Fruit fly (Drosophila melanogaster): ENCODE results near the gene Vml.

DNA sequence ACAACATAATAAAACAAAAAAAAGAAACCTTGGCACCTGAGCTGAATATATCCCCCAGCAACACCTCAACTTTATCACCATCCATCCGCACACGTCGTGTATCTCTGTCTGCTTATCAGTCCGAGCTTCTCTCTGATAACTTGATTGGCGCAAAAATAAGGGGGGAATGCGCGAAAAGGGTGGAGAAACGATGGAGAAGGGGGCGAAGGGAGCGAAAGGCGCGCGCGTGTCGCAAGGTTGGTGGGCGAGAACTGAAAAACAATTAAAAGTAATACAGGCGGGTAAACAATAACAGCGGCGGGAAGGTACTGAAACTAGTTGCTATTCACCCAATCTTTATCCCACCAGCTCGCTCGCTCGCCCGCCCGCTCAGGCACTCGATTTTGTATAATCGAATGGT, 10.6 kb downstream of the Vml start:
- TF ChIP-seq CG8478 (optimal IDR thresholded peaks at IDR 0.05) (no peak), CTCF (optimal IDR thresholded peaks at IDR 0.05) (no peak)
